Worm (Caenorhabditis elegans): ENCODE data around the gene T19D2.13.

- TF ChIP-seq lin-13 (GFP tag; optimal IDR thresholded peaks at IDR 0.05) (no peak), ceh-82 (tag; optimal IDR thresholded peaks at IDR 0.05) (no peak), nhr-237 (tag; optimal IDR thresholded peaks at IDR 0.05) (no peak), nhr-11 (tag; optimal IDR thresholded peaks at IDR 0.05) (no peak), nhr-28 (tag; optimal IDR thresholded peaks at IDR 0.05) (no peak), lin-35 (GFP tag; optimal IDR thresholded peaks at IDR 0.05) (no peak), aly-2 (tag; optimal IDR thresholded peaks at IDR 0.05) (no peak), alr-1 (tag; optimal IDR thresholded peaks at IDR 0.05; ENCODE audit: borderline replicate concordance) (no peak)
Measured at ce11 chrX:3959221-3959620, 17.1 kb upstream of the T19D2.13 start.
